Fruit fly (Drosophila melanogaster) whole organism, embryonic: ENCODE results near the gene eIF4A.

Experiments used
- Abd-B ChIP-seq: fragments of 200-800 bp; sonication (Bioruptor generic); optimal IDR thresholded peaks from 2 replicates; lab custom pipeline; 2018; ENCODE audit warnings: missing biosample characterization, mild to moderate bottlenecking, missing genetic modification characterization, moderate library complexity
- CG10267 ChIP-seq: fragments of 200-800 bp; sonication (Bioruptor generic); optimal IDR thresholded peaks from 2 replicates; lab custom pipeline; 2018; ENCODE audit warnings: missing biosample characterization, mild to moderate bottlenecking, missing genetic modification characterization, moderate library complexity
- CG10654 ChIP-seq: fragments of 200-800 bp; sonication (Bioruptor generic); optimal IDR thresholded peaks from 2 replicates; lab custom pipeline; 2016; ENCODE audit warnings: missing biosample characterization, missing genetic modification characterization
- CG11560 ChIP-seq: fragments of 200-800 bp; sonication (Bioruptor generic); IDR thresholded peaks from 3 replicates; pipeline ENCODE4 v1.3.6; 2022; ENCODE audit warnings: missing biosample characterization, missing genetic modification characterization
- CG11723 ChIP-seq: fragments of 200-800 bp; sonication (Bioruptor generic); optimal IDR thresholded peaks from 2 replicates; lab custom pipeline; 2017; ENCODE audit warnings: missing biosample characterization, mild to moderate bottlenecking, missing genetic modification characterization
- CG12071 ChIP-seq: fragments of 200-800 bp; sonication (Bioruptor generic); optimal IDR thresholded peaks from 3 replicates; lab custom pipeline; 2018; ENCODE audit warnings: missing biosample characterization, mild to moderate bottlenecking, missing genetic modification characterization
- CG12104 ChIP-seq: fragments of 200-800 bp; sonication (Bioruptor generic); optimal IDR thresholded peaks from 3 replicates; lab custom pipeline; 2016; ENCODE audit warnings: missing biosample characterization, missing genetic modification characterization
- CG12155 ChIP-seq: fragments of 200-800 bp; sonication (Bioruptor generic); optimal IDR thresholded peaks from 3 replicates; lab custom pipeline; 2016; ENCODE audit warnings: missing biosample characterization, missing genetic modification characterization
- CG14710 ChIP-seq: fragments of 200-800 bp; sonication (Bioruptor generic); optimal IDR thresholded peaks from 3 replicates; lab custom pipeline; 2019; ENCODE audit warnings: missing biosample characterization, mild to moderate bottlenecking, missing genetic modification characterization, moderate library complexity
- CG15011 ChIP-seq: fragments of 200-800 bp; sonication (Bioruptor generic); optimal IDR thresholded peaks from 3 replicates; lab custom pipeline; 2018; ENCODE audit warnings: missing biosample characterization, mild to moderate bottlenecking, missing genetic modification characterization
- CG15479 ChIP-seq: fragments of 200-800 bp; sonication (Bioruptor generic); optimal IDR thresholded peaks from 3 replicates; lab custom pipeline; 2019; ENCODE audit warnings: missing biosample characterization, mild to moderate bottlenecking, missing genetic modification characterization, moderate library complexity
- CG15601 ChIP-seq: fragments of 200-800 bp; sonication (Bioruptor generic); optimal IDR thresholded peaks from 3 replicates; lab custom pipeline; 2019; ENCODE audit warnings: missing biosample characterization, mild to moderate bottlenecking, missing genetic modification characterization, moderate library complexity
- CG1647 ChIP-seq: fragments of 200-800 bp; sonication (Bioruptor generic); optimal IDR thresholded peaks from 3 replicates; lab custom pipeline; 2016; ENCODE audit warnings: missing biosample characterization, missing genetic modification characterization
- CG16813 ChIP-seq: fragments of 200-800 bp; sonication (Bioruptor generic); IDR thresholded peaks from 3 replicates; pipeline ENCODE4 v1.3.6; 2022; ENCODE audit warnings: missing biosample characterization, missing genetic modification characterization; ENCODE audit not compliant: partially characterized antibody
- CG1792 ChIP-seq: fragments of 200-800 bp; sonication (Bioruptor generic); optimal IDR thresholded peaks from 2 replicates; lab custom pipeline; 2016; ENCODE audit warnings: missing biosample characterization, missing genetic modification characterization
- CG32767 ChIP-seq: fragments of 200-800 bp; sonication (Bioruptor generic); IDR thresholded peaks from 2 replicates; pipeline ENCODE4 v1.3.6; 2022; ENCODE audit warnings: missing biosample characterization, missing genetic modification characterization
- CG33213 ChIP-seq: fragments of 200-800 bp; sonication (Bioruptor generic); optimal IDR thresholded peaks from 3 replicates; lab custom pipeline; 2016; ENCODE audit warnings: missing biosample characterization, missing genetic modification characterization
- CG4854 ChIP-seq: fragments of 200-800 bp; sonication (Bioruptor generic); optimal IDR thresholded peaks from 2 replicates; lab custom pipeline; 2016; ENCODE audit warnings: missing biosample characterization, missing genetic modification characterization, inconsistent platforms
- CG5180 ChIP-seq: fragments of 200-800 bp; sonication (Bioruptor generic); optimal IDR thresholded peaks from 3 replicates; lab custom pipeline; 2017; ENCODE audit warnings: missing biosample characterization, missing genetic modification characterization, mild to moderate bottlenecking, moderate library complexity, missing genetic modification reagents
- CG8089 ChIP-seq: fragments of 200-800 bp; sonication (Bioruptor generic); optimal IDR thresholded peaks from 3 replicates; lab custom pipeline; 2016; ENCODE audit warnings: missing biosample characterization, missing genetic modification characterization
- CG8478 ChIP-seq: fragments of >200 bp; optimal IDR thresholded peaks from 2 replicates; lab custom pipeline; 2018
- CG9817 ChIP-seq: fragments of 200-800 bp; sonication (Bioruptor generic); optimal IDR thresholded peaks from 2 replicates; lab custom pipeline; 2018; ENCODE audit warnings: missing biosample characterization, mild to moderate bottlenecking, missing genetic modification characterization, moderate library complexity
- Chrac-16 ChIP-seq: fragments of 200-800 bp; sonication (Bioruptor generic); optimal IDR thresholded peaks from 3 replicates; lab custom pipeline; 2016; ENCODE audit warnings: missing biosample characterization, missing genetic modification characterization
- Dip2 ChIP-seq: fragments of 200-800 bp; sonication (Bioruptor generic); IDR thresholded peaks from 2 replicates; pipeline ENCODE4 v1.3.6; 2022; ENCODE audit warnings: missing biosample characterization, missing genetic modification characterization
- Elba2 ChIP-seq: fragments of 200-800 bp; sonication (Bioruptor generic); optimal IDR thresholded peaks from 3 replicates; lab custom pipeline; 2016; ENCODE audit warnings: missing biosample characterization, missing genetic modification characterization
- MTF-1 ChIP-seq: fragments of 200-800 bp; sonication (Bioruptor generic); optimal IDR thresholded peaks from 2 replicates; lab custom pipeline; 2018; ENCODE audit warnings: missing biosample characterization, mild to moderate bottlenecking, missing genetic modification characterization, borderline replicate concordance
- Meics ChIP-seq: fragments of 200-800 bp; sonication (Bioruptor generic); optimal IDR thresholded peaks from 2 replicates; lab custom pipeline; 2017; ENCODE audit warnings: missing biosample characterization, mild to moderate bottlenecking, missing genetic modification characterization
- NC2β ChIP-seq: fragments of 200-800 bp; sonication (Bioruptor generic); optimal IDR thresholded peaks from 2 replicates; lab custom pipeline; 2016; ENCODE audit warnings: missing biosample characterization, missing genetic modification characterization
- NFAT ChIP-seq: fragments of 200-800 bp; sonication (Bioruptor generic); IDR thresholded peaks from 2 replicates; pipeline ENCODE4 v1.3.6; 2022; ENCODE audit warnings: missing biosample characterization, missing genetic modification characterization
- Optix ChIP-seq: fragments of 200-800 bp; sonication (Bioruptor generic); IDR thresholded peaks from 3 replicates; pipeline ENCODE4 v1.3.6; 2022; ENCODE audit warnings: missing biosample characterization, missing genetic modification characterization
- Scr ChIP-seq: fragments of 200-800 bp; sonication (Bioruptor generic); IDR thresholded peaks from 2 replicates; pipeline ENCODE4 v1.3.6; 2022; ENCODE audit warnings: missing biosample characterization, missing genetic modification characterization; ENCODE audit not compliant: partially characterized antibody
- Sox100B ChIP-seq: fragments of 200-800 bp; sonication (Bioruptor generic); optimal IDR thresholded peaks from 3 replicates; lab custom pipeline; 2018; ENCODE audit warnings: missing biosample characterization, mild to moderate bottlenecking, missing genetic modification characterization
- Sox102F ChIP-seq: fragments of 200-800 bp; sonication (Bioruptor generic); optimal IDR thresholded peaks from 2 replicates; lab custom pipeline; 2018; ENCODE audit warnings: missing biosample characterization, mild to moderate bottlenecking, missing genetic modification characterization, moderate library complexity
- abd-A ChIP-seq: fragments of 200-800 bp; sonication (Bioruptor generic); optimal IDR thresholded peaks from 3 replicates; lab custom pipeline; 2019; ENCODE audit warnings: missing biosample characterization, mild to moderate bottlenecking, missing genetic modification characterization, moderate library complexity
- ac ChIP-seq: fragments of 200-800 bp; sonication (Bioruptor generic); optimal IDR thresholded peaks from 3 replicates; lab custom pipeline; 2017; ENCODE audit warnings: missing biosample characterization, mild to moderate bottlenecking, missing genetic modification characterization
- al ChIP-seq: fragments of 200-800 bp; sonication (Bioruptor generic); IDR thresholded peaks from 2 replicates; pipeline ENCODE4 v1.3.6; 2022; ENCODE audit warnings: missing biosample characterization, missing genetic modification characterization
- amos ChIP-seq: fragments of 200-800 bp; sonication (Bioruptor generic); IDR thresholded peaks from 2 replicates; pipeline ENCODE4 v1.3.6; 2022; ENCODE audit warnings: missing biosample characterization, missing genetic modification characterization; ENCODE audit not compliant: partially characterized antibody
- bab2 ChIP-seq: fragments of 200-800 bp; sonication (Bioruptor generic); optimal IDR thresholded peaks from 2 replicates; lab custom pipeline; 2016; ENCODE audit warnings: missing biosample characterization, missing genetic modification characterization
- corto ChIP-seq: fragments of 200-800 bp; sonication (Bioruptor generic); optimal IDR thresholded peaks from 2 replicates; lab custom pipeline; 2016; ENCODE audit warnings: missing biosample characterization, mild to moderate bottlenecking, missing genetic modification characterization, moderate library complexity
- dan ChIP-seq: fragments of 200-800 bp; sonication (Bioruptor generic); IDR thresholded peaks from 2 replicates; pipeline ENCODE4 v1.3.6; 2022; ENCODE audit warnings: missing biosample characterization, missing genetic modification characterization
- dm ChIP-seq: fragments of 200-800 bp; sonication (Bioruptor generic); optimal IDR thresholded peaks from 3 replicates; lab custom pipeline; 2016; ENCODE audit warnings: missing biosample characterization, missing genetic modification characterization
- ems ChIP-seq: fragments of 200-800 bp; sonication (Bioruptor generic); optimal IDR thresholded peaks from 3 replicates; lab custom pipeline; 2016; ENCODE audit warnings: missing biosample characterization, missing genetic modification characterization
- insv ChIP-seq, 2 experiments: fragments of 200-800 bp; sonication (Bioruptor generic); optimal IDR thresholded peaks; 3 replicates each; lab custom pipeline; 2016 to 2018; ENCODE audit warnings: missing biosample characterization in 2 of 2, missing genetic modification characterization in 2 of 2
- jumu ChIP-seq: fragments of 200-800 bp; sonication (Bioruptor generic); optimal IDR thresholded peaks from 3 replicates; lab custom pipeline; 2016; ENCODE audit warnings: missing biosample characterization, missing genetic modification characterization
- lbe ChIP-seq: fragments of 200-800 bp; sonication (Bioruptor generic); optimal IDR thresholded peaks from 2 replicates; lab custom pipeline; 2016; ENCODE audit warnings: missing biosample characterization, mild to moderate bottlenecking, missing genetic modification characterization
- mam ChIP-seq: fragments of 200-800 bp; sonication (Bioruptor generic); optimal IDR thresholded peaks from 3 replicates; lab custom pipeline; 2016; ENCODE audit warnings: missing biosample characterization, missing genetic modification characterization
- nerfin-2 ChIP-seq: fragments of 200-800 bp; sonication (Bioruptor generic); IDR thresholded peaks from 2 replicates; pipeline ENCODE4 v1.3.6; 2022; ENCODE audit warnings: missing biosample characterization, missing genetic modification characterization; ENCODE audit not compliant: partially characterized antibody
- odd ChIP-seq: fragments of 200-800 bp; sonication (Bioruptor generic); optimal IDR thresholded peaks from 2 replicates; lab custom pipeline; 2017; ENCODE audit warnings: missing biosample characterization, mild to moderate bottlenecking, missing genetic modification characterization
- slp2 ChIP-seq: fragments of 200-800 bp; sonication (Bioruptor generic); optimal IDR thresholded peaks from 2 replicates; lab custom pipeline; 2016; ENCODE audit warnings: missing biosample characterization, missing genetic modification characterization
- yki ChIP-seq: fragments of >200 bp; optimal IDR thresholded peaks from 3 replicates; lab custom pipeline; 2018

Gene eIF4A

DNA sequence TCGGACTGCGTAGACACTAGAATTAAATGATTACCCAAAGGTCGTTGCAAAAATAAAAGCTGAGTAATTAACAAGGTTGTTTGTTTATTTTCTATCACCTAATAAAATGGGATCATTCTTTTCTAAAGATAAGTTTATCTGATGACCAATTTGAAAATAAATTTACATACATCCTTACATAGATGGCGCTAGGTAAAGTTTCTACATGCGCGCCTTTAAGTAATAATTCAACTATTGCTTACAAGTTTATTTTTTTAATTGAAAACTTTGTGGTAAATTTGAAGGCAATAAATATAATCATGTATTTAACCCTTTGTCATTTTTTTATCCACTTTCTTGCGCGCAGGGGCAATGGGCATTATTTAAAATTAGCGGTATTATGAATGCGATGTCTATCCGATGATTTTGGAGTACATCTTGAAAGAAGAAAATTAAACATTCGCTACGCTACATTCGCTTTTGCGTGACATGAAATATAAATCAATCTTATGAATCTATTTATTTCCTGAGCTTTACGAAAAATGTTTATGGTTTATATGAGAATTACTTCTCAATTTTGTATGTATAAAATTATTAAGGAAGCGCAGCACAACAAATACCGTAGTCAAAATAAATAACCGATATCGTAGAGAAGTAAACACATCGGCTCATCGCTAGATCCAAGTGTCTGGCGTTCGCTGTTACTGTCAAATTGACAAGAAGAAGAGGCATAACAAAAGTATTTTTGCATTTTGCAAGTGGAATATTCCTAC lies 32.6 kb upstream of the eIF4A start, which contains the start of gene CG9044 (continued):
- peak; percentile 57 for TF ChIP-seq CG12155 (GFP tag; lab: Kevin White, UChicago)
- peak; percentile 7 for TF ChIP-seq CG33213 (GFP tag; lab: Kevin White, UChicago)
- peak; percentile 89 for TF ChIP-seq amos (GFP tag; lab: Robert Waterston, UW)
- peak; percentile 67 for TF ChIP-seq bab2
- TF ChIP-seq yki (lab: Kevin White, UChicago) = no peak
- peak; percentile 30 for TF ChIP-seq ems (GFP tag; lab: Kevin White, UChicago)
- TF ChIP-seq Elba2 (GFP tag; lab: Kevin White, UChicago) = peak; percentile 46
- TF ChIP-seq CG15011 = no peak
- peak; percentile 96 for TF ChIP-seq Scr (GFP tag; lab: Robert Waterston, UW)
- TF ChIP-seq CG15601 (tag; lab: Kevin White, UChicago) = peak; percentile 37
- TF ChIP-seq CG32767 = no peak
- no peak for TF ChIP-seq MTF-1 (GFP tag; lab: Kevin White, UChicago)
- TF ChIP-seq dan (GFP tag; lab: Robert Waterston, UW) = no peak
- TF ChIP-seq CG5180 (GFP tag; lab: Kevin White, UChicago) = no peak
- TF ChIP-seq odd (GFP tag; lab: Kevin White, UChicago) = no peak
- TF ChIP-seq CG10654 (GFP tag; lab: Kevin White, UChicago) = peak; percentile 51
- peak; percentile 81 for TF ChIP-seq CG14710 (tag; lab: Kevin White, UChicago)
- TF ChIP-seq Dip2 (GFP tag; lab: Robert Waterston, UW) = peak; percentile 91
- TF ChIP-seq jumu (GFP tag; lab: Kevin White, UChicago) = peak; percentile 70
- peak; percentile 81 for TF ChIP-seq NFAT (GFP tag; lab: Robert Waterston, UW)
- no peak for TF ChIP-seq ac
- no peak for TF ChIP-seq CG8478 (lab: Kevin White, UChicago)
- TF ChIP-seq Abd-B (GFP tag; lab: Kevin White, UChicago) = no peak
- TF ChIP-seq mam = peak; percentile 76
- TF ChIP-seq Sox100B (GFP tag; lab: Kevin White, UChicago) = no peak
- TF ChIP-seq CG16813 (GFP tag; lab: Robert Waterston, UW) = peak; percentile 96
- peak in 1 of 2 experiments; percentile 20 for TF ChIP-seq insv (GFP tag; optimal IDR thresholded peaks at IDR 0.05; lab: Kevin White, UChicago)
- TF ChIP-seq CG11560 = 0 out of 3 replicates have a peak, but pooled peaks have one; percentile 6
- TF ChIP-seq CG9817 (tag; lab: Kevin White, UChicago) = peak; percentile 57
- no peak for TF ChIP-seq abd-A (tag; lab: Kevin White, UChicago)
- TF ChIP-seq lbe (GFP tag; lab: Kevin White, UChicago) = peak; percentile 65
- TF ChIP-seq al = peak; percentile 50
- TF ChIP-seq NC2β (GFP tag; lab: Kevin White, UChicago) = peak; percentile 36
- TF ChIP-seq dm (GFP tag; lab: Kevin White, UChicago) = peak; percentile 13
- peak; percentile 52 for TF ChIP-seq slp2 (GFP tag; lab: Kevin White, UChicago)
- peak; percentile 61 for TF ChIP-seq Chrac-16
- TF ChIP-seq CG12104 (GFP tag; lab: Kevin White, UChicago) = peak; percentile 19
- no peak for TF ChIP-seq Sox102F (GFP tag; lab: Kevin White, UChicago)
- peak; percentile 87 for TF ChIP-seq nerfin-2 (GFP tag; lab: Robert Waterston, UW)
- TF ChIP-seq CG1647 = peak; percentile 68
- TF ChIP-seq Optix (GFP tag; lab: Robert Waterston, UW) = no peak
- TF ChIP-seq CG4854 = peak; percentile 16
- no peak for TF ChIP-seq CG11723 (GFP tag; lab: Kevin White, UChicago)
- TF ChIP-seq CG10267 (tag; lab: Kevin White, UChicago) = peak; percentile 59
- TF ChIP-seq corto (GFP tag; lab: Kevin White, UChicago) = no peak
- TF ChIP-seq CG12071 (GFP tag; lab: Kevin White, UChicago) = no peak
- TF ChIP-seq CG15479 = no peak
- TF ChIP-seq Meics (GFP tag; lab: Kevin White, UChicago) = no peak
- peak; percentile 33 for TF ChIP-seq CG8089 (GFP tag; lab: Kevin White, UChicago)
- TF ChIP-seq CG1792 (GFP tag; lab: Kevin White, UChicago) = peak; percentile 43
